Fruit fly (Drosophila melanogaster) S2 (cell line): ENCODE results near the gene Ass.

Experiments used
- CG8478 ChIP-seq: fragments of >200 bp; optimal IDR thresholded peaks from 2 replicates; lab custom pipeline; 2018
- CTCF ChIP-seq, 2 experiments: fragments of >200 bp; optimal IDR thresholded peaks; 2 replicates each; lab custom pipeline; 2018

- TF ChIP-seq CG8478 (lab: Kevin White, UChicago) (no peak), CTCF (optimal IDR thresholded peaks at IDR 0.05; lab: Kevin White, UChicago) (no peak)
These were observed 23.0 kb upstream of the Ass start for dm6 chr3R:6667245-6667644.
